Fruit fly (Drosophila melanogaster) whole organism: ENCODE measurements around the gene CG34174.

Experiments
- CG8478 ChIP-seq: fragments of >200 bp; optimal IDR thresholded peaks from 2 replicates; lab custom pipeline; 2018; ENCODE audit warnings: inconsistent platforms
- usp ChIP-seq: fragments of >200 bp; optimal IDR thresholded peaks from 2 replicates; lab custom pipeline; 2017; ENCODE audit warnings: missing biosample characterization, missing genetic modification characterization, mixed read lengths

DNA sequence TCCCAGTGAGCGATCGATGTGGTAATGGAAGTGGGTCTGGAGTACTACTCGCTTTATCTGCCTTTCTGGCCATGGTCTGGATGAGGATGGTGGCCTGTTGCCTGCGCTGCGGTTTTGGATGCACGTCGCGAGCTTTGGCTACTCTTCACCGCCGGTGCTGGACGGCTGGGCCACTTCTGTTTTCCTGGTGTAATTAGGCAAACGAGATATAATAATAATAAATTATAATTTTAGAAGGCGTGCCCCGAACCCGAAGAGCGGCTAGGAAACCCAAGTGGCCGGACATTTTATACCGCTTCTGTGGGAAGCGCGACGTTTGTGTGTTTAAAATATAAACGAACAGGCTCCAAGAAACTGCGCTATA, 14.7 kb upstream of the CG34174 start:
- TF ChIP-seq CG8478 (no peak), usp (GFP tag; lab: Kevin White, UChicago) (no peak)
